Fruit fly (Drosophila melanogaster): ENCODE results near the gene CG15628.

Gene CG15628

DNA sequence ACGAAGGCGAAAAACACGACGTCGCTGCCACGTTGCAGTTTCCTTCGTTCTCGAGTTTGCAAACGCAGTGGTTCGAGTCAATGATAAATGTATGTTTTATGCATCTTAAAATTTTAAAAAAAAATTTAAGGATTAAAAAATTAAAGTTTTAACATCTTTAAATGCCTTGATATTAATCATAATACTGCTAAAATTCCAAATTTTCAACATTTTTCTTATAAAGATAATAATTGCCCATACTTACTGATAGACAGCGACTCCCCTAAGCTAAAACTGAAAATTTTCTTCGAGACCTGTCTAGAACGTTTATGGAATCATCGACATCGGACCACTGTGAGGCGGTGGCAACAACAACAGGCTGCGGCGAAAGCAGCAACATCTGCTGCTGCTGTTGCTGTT, 256 bp upstream of the CG15628 start (continued):
- TF ChIP-seq CG33557 (GFP tag; optimal IDR thresholded peaks at IDR 0.05) (no peak), dmrt99B (tag; optimal IDR thresholded peaks at IDR 0.05) (peak; percentile 85), eyg (GFP tag; optimal IDR thresholded peaks at IDR 0.05) (no peak), NC2α (GFP tag; optimal IDR thresholded peaks at IDR 0.05) (no peak), CG2120 (GFP tag; optimal IDR thresholded peaks at IDR 0.05) (peak; percentile 72), Hr3 (GFP tag; optimal IDR thresholded peaks at IDR 0.05) (peak; percentile 42), ems (GFP tag; optimal IDR thresholded peaks at IDR 0.05) (no peak), D (optimal IDR thresholded peaks at IDR 0.05) (no peak), D (GFP tag; optimal IDR thresholded peaks at IDR 0.05) (peak; percentile 60), CG11247 (GFP tag; IDR thresholded peaks at IDR 0.05) (peak; percentile 72), lov (optimal IDR thresholded peaks at IDR 0.05) (no peak), lov (GFP tag; IDR thresholded peaks at IDR 0.05) (no peak), en (GFP tag; optimal IDR thresholded peaks at IDR 0.05) (no peak), CG13624 (GFP tag; optimal IDR thresholded peaks at IDR 0.05) (no peak), Atf-2 (GFP tag; optimal IDR thresholded peaks at IDR 0.05) (peak; percentile 51), dan (GFP tag; IDR thresholded peaks at IDR 0.05) (no peak), pan (optimal IDR thresholded peaks at IDR 0.05) (no peak), pan (GFP tag; optimal IDR thresholded peaks at IDR 0.05 in 1 of 2, IDR thresholded peaks at IDR 0.05 in 1 of 2) (peak in 1 of 2 experiments; percentile 66), chn (GFP tag; optimal IDR thresholded peaks at IDR 0.05) (no peak), sens-2 (GFP tag; IDR thresholded peaks at IDR 0.05) (no peak), Atf3 (GFP tag; optimal IDR thresholded peaks at IDR 0.05) (no peak), pnt (GFP tag; optimal IDR thresholded peaks at IDR 0.05) (no peak), Bdp1 (GFP tag; optimal IDR thresholded peaks at IDR 0.05) (no peak), CG12104 (GFP tag; optimal IDR thresholded peaks at IDR 0.05) (no peak), pita (GFP tag; optimal IDR thresholded peaks at IDR 0.05) (peak; percentile 5), otp (GFP tag; IDR thresholded peaks at IDR 0.05) (no peak), bigmax (GFP tag; optimal IDR thresholded peaks at IDR 0.05) (no peak), lilli (GFP tag; optimal IDR thresholded peaks at IDR 0.05) (peak; percentile 64), MESR4 (GFP tag; optimal IDR thresholded peaks at IDR 0.05) (no peak), gfzf (GFP tag; optimal IDR thresholded peaks at IDR 0.05) (no peak), sisA (GFP tag; IDR thresholded peaks at IDR 0.05) (peak; percentile 66), Taf1 (GFP tag; IDR thresholded peaks at IDR 0.05) (peak; percentile 44), CG4617 (GFP tag; optimal IDR thresholded peaks at IDR 0.05; ENCODE audit: borderline replicate concordance) (no peak), CG12659 (GFP tag; optimal IDR thresholded peaks at IDR 0.05) (peak; percentile 69), CG8290 (GFP tag; optimal IDR thresholded peaks at IDR 0.05) (no peak), CG8290 (tag; optimal IDR thresholded peaks at IDR 0.05) (peak in 1 of 2 experiments; percentile 42), CG9437 (GFP tag; optimal IDR thresholded peaks at IDR 0.05) (peak; percentile 34), exex (tag; optimal IDR thresholded peaks at IDR 0.05) (peak; percentile 27), fru (optimal IDR thresholded peaks at IDR 0.05) (no peak), CG17361 (GFP tag; IDR thresholded peaks at IDR 0.05) (peak; percentile 90), Dek (tag; optimal IDR thresholded peaks at IDR 0.05) (peak; percentile 71), E2f2 (GFP tag; IDR thresholded peaks at IDR 0.05) (peak; percentile 42), D19A (tag; optimal IDR thresholded peaks at IDR 0.05) (peak; percentile 68), CG7786 (GFP tag; optimal IDR thresholded peaks at IDR 0.05) (no peak), Nf-YA (GFP tag; IDR thresholded peaks at IDR 0.05) (no peak), grau (tag; optimal IDR thresholded peaks at IDR 0.05) (peak; percentile 78), odd (GFP tag; optimal IDR thresholded peaks at IDR 0.05) (peak; percentile 67), CG3726 (GFP tag; IDR thresholded peaks at IDR 0.05) (no peak), CG16779 (GFP tag; IDR thresholded peaks at IDR 0.05) (no peak), CG10654 (GFP tag; optimal IDR thresholded peaks at IDR 0.05) (peak; percentile 20), CG31365 (tag; optimal IDR thresholded peaks at IDR 0.05) (no peak), Lpt (GFP tag; optimal IDR thresholded peaks at IDR 0.05) (no peak), org-1 (GFP tag; optimal IDR thresholded peaks at IDR 0.05) (peak; percentile 61), cwo (GFP tag; optimal IDR thresholded peaks at IDR 0.05) (peak; percentile 85)
